Worm (Caenorhabditis elegans): ENCODE data around the gene ulp-1.

- TF ChIP-seq egl-27 (tag; optimal IDR thresholded peaks at IDR 0.05) (no peak), blmp-1 (tag; optimal IDR thresholded peaks at IDR 0.05) (no peak), lin-14 (GFP tag; optimal IDR thresholded peaks at IDR 0.05) (no peak), nhr-237 (tag; optimal IDR thresholded peaks at IDR 0.05) (no peak), alr-1 (tag; optimal IDR thresholded peaks at IDR 0.05; ENCODE audit: borderline replicate concordance) (no peak), jun-1 (tag; optimal IDR thresholded peaks at IDR 0.05) (no peak), skn-1 (tag; optimal IDR thresholded peaks at IDR 0.05) (no peak), C16A3.4 (tag; optimal IDR thresholded peaks at IDR 0.05) (no peak)
Measured at ce11 chrIII:5199577-5199976, 30.0 kb upstream of the ulp-1 start, which contains the start of gene emb-8.

Measured in whole organism, L1 larva.